Worm (Caenorhabditis elegans) whole organism, young adult: Measurements from ENCODE around the gene cyp-34A6.

Experiments used
- B0261.1 ChIP-seq: sonication (generic microtip); optimal IDR thresholded peaks from 2 replicates; lab custom pipeline; 2016; ENCODE audit warnings: mild to moderate bottlenecking, missing genetic modification characterization, moderate library complexity, missing compliant biosample characterization
- F23B12.7 ChIP-seq: sonication (generic microtip); optimal IDR thresholded peaks from 2 replicates; lab custom pipeline; 2017; ENCODE audit warnings: missing genetic modification characterization, mild to moderate bottlenecking, missing compliant biosample characterization, antibody characterized with exemption, moderate library complexity; ENCODE audit not compliant: insufficient read depth
- F37B4.10 ChIP-seq: fragments of 200-800 bp; sonication (Bioruptor generic); IDR thresholded peaks from 2 replicates; pipeline ENCODE4 v1.3.6; 2022; ENCODE audit warnings: missing genetic modification characterization, missing compliant biosample characterization
- F55B11.4 ChIP-seq: sonication (generic microtip); optimal IDR thresholded peaks from 2 replicates; lab custom pipeline; 2016; ENCODE audit warnings: missing compliant biosample characterization, missing genetic modification characterization, borderline replicate concordance; ENCODE audit not compliant: insufficient read depth
- K11D2.4 ChIP-seq: fragments of 200-800 bp; sonication (Bioruptor generic); IDR thresholded peaks from 2 replicates; pipeline ENCODE4 v1.3.6; 2022; ENCODE audit warnings: missing genetic modification reagents, missing genetic modification characterization, missing compliant biosample characterization
- K12H6.12 ChIP-seq: fragments of 200-800 bp; sonication (Bioruptor generic); optimal IDR thresholded peaks from 2 replicates; lab custom pipeline; 2018; ENCODE audit warnings: mild to moderate bottlenecking, missing genetic modification characterization, missing compliant biosample characterization
- T07F8.4 ChIP-seq: sonication (generic microtip); optimal IDR thresholded peaks from 2 replicates; lab custom pipeline; 2016; ENCODE audit warnings: mild to moderate bottlenecking, missing genetic modification characterization, moderate library complexity, missing compliant biosample characterization
- attf-6 ChIP-seq: fragments of 200-800 bp; sonication (Bioruptor generic); IDR thresholded peaks from 2 replicates; pipeline ENCODE4 v1.3.6; 2022; ENCODE audit warnings: missing genetic modification reagents, missing genetic modification characterization, missing compliant biosample characterization
- bed-2 ChIP-seq: fragments of 200-800 bp; sonication (Bioruptor generic); IDR thresholded peaks from 2 replicates; pipeline ENCODE4 v1.3.6; 2022; ENCODE audit warnings: missing genetic modification reagents, missing genetic modification characterization, missing compliant biosample characterization
- ccch-3 ChIP-seq: fragments of 200-800 bp; sonication (Bioruptor generic); optimal IDR thresholded peaks from 2 replicates; lab custom pipeline; 2018; ENCODE audit warnings: mild to moderate bottlenecking, missing genetic modification characterization, missing compliant biosample characterization
- cebp-2 ChIP-seq: fragments of 200-800 bp; sonication (Bioruptor generic); IDR thresholded peaks from 2 replicates; pipeline ENCODE4 v1.3.6; 2022; ENCODE audit warnings: missing genetic modification characterization, missing compliant biosample characterization
- ceh-79 ChIP-seq: sonication (generic microtip); optimal IDR thresholded peaks from 2 replicates; lab custom pipeline; 2017; ENCODE audit warnings: mild to moderate bottlenecking, missing genetic modification characterization, missing compliant biosample characterization
- dpff-1 ChIP-seq: sonication (generic microtip); optimal IDR thresholded peaks from 2 replicates; lab custom pipeline; 2017; ENCODE audit warnings: mild to moderate bottlenecking, missing genetic modification characterization, missing compliant biosample characterization
- egl-44 ChIP-seq: fragments of 200-800 bp; sonication (Bioruptor generic); IDR thresholded peaks from 2 replicates; pipeline ENCODE4 v1.3.6; 2022; ENCODE audit warnings: missing genetic modification reagents, missing genetic modification characterization, missing compliant biosample characterization
- ets-4 ChIP-seq: fragments of 200-800 bp; sonication (Bioruptor generic); optimal IDR thresholded peaks from 2 replicates; lab custom pipeline; 2018; ENCODE audit warnings: mild to moderate bottlenecking, missing genetic modification characterization, missing compliant biosample characterization
- fkh-3 ChIP-seq: sonication (generic microtip); optimal IDR thresholded peaks from 2 replicates; lab custom pipeline; 2016; ENCODE audit warnings: mild to moderate bottlenecking, missing genetic modification characterization, missing compliant biosample characterization
- gei-17 ChIP-seq: fragments of 200-800 bp; sonication (Bioruptor generic); optimal IDR thresholded peaks from 2 replicates; lab custom pipeline; 2018; ENCODE audit warnings: mild to moderate bottlenecking, missing genetic modification characterization, missing compliant biosample characterization
- hrde-1 ChIP-seq: sonication (generic microtip); optimal IDR thresholded peaks from 2 replicates; lab custom pipeline; 2016; ENCODE audit warnings: missing genetic modification characterization, mild to moderate bottlenecking, missing compliant biosample characterization, moderate library complexity, missing genotype, missing genetic modification reagents, borderline replicate concordance
- lin-40 ChIP-seq: sonication (generic microtip); optimal IDR thresholded peaks from 2 replicates; lab custom pipeline; 2016; ENCODE audit warnings: missing genetic modification characterization, mild to moderate bottlenecking, missing compliant biosample characterization, missing genotype, missing genetic modification reagents
- madf-10 ChIP-seq: sonication (generic microtip); optimal IDR thresholded peaks from 2 replicates; lab custom pipeline; 2016; ENCODE audit warnings: mild to moderate bottlenecking, missing genetic modification characterization, missing compliant biosample characterization
- mcd-1 ChIP-seq: fragments of 200-800 bp; sonication (Bioruptor generic); IDR thresholded peaks from 2 replicates; pipeline ENCODE4 v1.3.6; 2022; ENCODE audit warnings: missing genetic modification reagents, missing genetic modification characterization, missing compliant biosample characterization
- mes-4 ChIP-seq: sonication (generic microtip); optimal IDR thresholded peaks from 2 replicates; lab custom pipeline; 2016; ENCODE audit warnings: missing genotype, missing genetic modification characterization, missing compliant biosample characterization
- nfyb-1 ChIP-seq: fragments of 200-800 bp; sonication (Bioruptor generic); IDR thresholded peaks from 2 replicates; pipeline ENCODE4 v1.3.6; 2022; ENCODE audit warnings: missing genetic modification reagents, missing genetic modification characterization, missing compliant biosample characterization
- nhr-120 ChIP-seq: fragments of 200-800 bp; sonication (Bioruptor generic); IDR thresholded peaks from 2 replicates; pipeline ENCODE4 v1.3.6; 2022; ENCODE audit warnings: missing genetic modification characterization, missing compliant biosample characterization
- nhr-179 ChIP-seq: sonication (generic microtip); optimal IDR thresholded peaks from 2 replicates; lab custom pipeline; 2016; ENCODE audit warnings: mild to moderate bottlenecking, missing genetic modification characterization, missing compliant biosample characterization
- pha-4 ChIP-seq: fragments of 150-350 bp; sonication (generic microtip); optimal IDR thresholded peaks from 2 replicates; lab custom pipeline; 2014; ENCODE audit warnings: missing biosample characterization, missing genetic modification reagents, missing genetic modification characterization
- rcor-1 ChIP-seq: fragments of 200-800 bp; sonication (Bioruptor generic); IDR thresholded peaks from 2 replicates; pipeline ENCODE4 v1.3.6; 2022; ENCODE audit warnings: missing genetic modification reagents, missing genetic modification characterization, missing compliant biosample characterization
- rpc-1 ChIP-seq, 2 experiments: fragments of 150-350 bp in 1 of 2; sonication (generic microtip) in 1 of 2; optimal IDR thresholded peaks; 2 replicates each; lab custom pipeline; 2014 to 2018; ENCODE audit warnings: missing biosample characterization in 1 of 2, missing genetic modification characterization in 1 of 2, missing genetic modification reagents in 1 of 2, missing genotype in 1 of 2
- sea-2 ChIP-seq: fragments of 200-800 bp; sonication (Bioruptor generic); IDR thresholded peaks from 2 replicates; pipeline ENCODE4 v1.3.6; 2022; ENCODE audit warnings: missing genetic modification characterization, missing compliant biosample characterization
- snpc-3.4 ChIP-seq: sonication (generic microtip); optimal IDR thresholded peaks from 2 replicates; lab custom pipeline; 2017; ENCODE audit warnings: missing genetic modification characterization, mild to moderate bottlenecking, missing compliant biosample characterization, antibody characterized with exemption, moderate library complexity, missing genotype, missing genetic modification reagents
- sptf-2 ChIP-seq: fragments of 200-800 bp; sonication (Bioruptor generic); optimal IDR thresholded peaks from 2 replicates; lab custom pipeline; 2018; ENCODE audit warnings: mild to moderate bottlenecking, missing genetic modification characterization, missing compliant biosample characterization
- tlf-1 ChIP-seq: fragments of 200-800 bp; sonication (Bioruptor generic); optimal IDR thresholded peaks from 2 replicates; lab custom pipeline; 2018; ENCODE audit warnings: mild to moderate bottlenecking, missing genetic modification characterization, missing compliant biosample characterization
- zim-3 ChIP-seq: sonication (generic microtip); optimal IDR thresholded peaks from 2 replicates; lab custom pipeline; 2017; ENCODE audit warnings: mild to moderate bottlenecking, missing genetic modification characterization, moderate library complexity, missing compliant biosample characterization
- ztf-28 ChIP-seq: fragments of 200-800 bp; sonication (Bioruptor generic); IDR thresholded peaks from 2 replicates; pipeline ENCODE4 v1.3.6; 2022; ENCODE audit warnings: missing genetic modification reagents, missing genetic modification characterization, missing compliant biosample characterization
- ztf-6 ChIP-seq: fragments of 200-800 bp; sonication (Bioruptor generic); IDR thresholded peaks from 2 replicates; pipeline ENCODE4 v1.3.6; 2022; ENCODE audit warnings: missing genetic modification reagents, missing genetic modification characterization, missing compliant biosample characterization

The cyp-34A6 gene

DNA sequence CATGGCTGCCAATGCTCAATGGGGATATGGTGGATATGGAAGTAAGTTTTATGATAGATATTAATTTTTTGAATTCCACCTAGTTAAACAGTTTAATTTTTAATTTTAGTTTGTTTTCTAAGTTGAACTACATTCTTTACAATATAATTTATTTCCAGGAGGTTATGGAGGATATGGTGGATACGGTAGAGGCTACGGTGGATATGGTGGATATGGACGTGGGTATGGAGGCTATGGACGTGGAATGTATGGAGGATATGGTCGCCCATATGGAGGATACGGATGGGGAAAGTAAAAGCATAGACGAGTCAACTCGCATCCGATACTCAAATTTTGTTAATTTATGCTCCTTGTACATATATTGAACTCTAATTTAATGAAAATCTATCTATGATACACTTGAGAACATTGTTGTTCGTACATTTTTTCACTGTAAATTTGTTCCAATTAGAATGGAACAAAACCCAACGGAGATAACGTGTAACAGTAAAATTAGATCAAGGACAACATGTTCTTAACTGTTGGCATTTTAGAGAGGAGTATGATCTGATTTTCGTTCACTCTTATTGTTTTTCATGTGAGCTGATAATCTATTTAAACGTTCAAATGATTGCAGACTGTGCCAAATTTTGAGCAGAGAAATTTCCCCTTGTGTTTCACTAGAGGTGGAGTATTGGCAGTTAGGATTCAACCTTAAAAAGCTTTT is 19.2 kb upstream of the cyp-34A6 start:
- TF ChIP-seq attf-6 (GFP tag; lab: Robert Waterston, UW) = no peak
- no peak for TF ChIP-seq K11D2.4 (GFP tag; lab: Robert Waterston, UW)
- no peak for TF ChIP-seq F23B12.7
- no peak for TF ChIP-seq F55B11.4 (tag; lab: Kevin White, UChicago)
- no peak for TF ChIP-seq fkh-3
- no peak for TF ChIP-seq nhr-179 (tag; lab: Kevin White, UChicago)
- no peak for TF ChIP-seq F37B4.10 (GFP tag; lab: Robert Waterston, UW)
- no peak for TF ChIP-seq dpff-1
- no peak for TF ChIP-seq pha-4 (tag; lab: Kevin White, UChicago)
- no peak for TF ChIP-seq B0261.1
- TF ChIP-seq bed-2 (GFP tag; lab: Robert Waterston, UW) = no peak
- no peak for TF ChIP-seq rcor-1

DNA sequence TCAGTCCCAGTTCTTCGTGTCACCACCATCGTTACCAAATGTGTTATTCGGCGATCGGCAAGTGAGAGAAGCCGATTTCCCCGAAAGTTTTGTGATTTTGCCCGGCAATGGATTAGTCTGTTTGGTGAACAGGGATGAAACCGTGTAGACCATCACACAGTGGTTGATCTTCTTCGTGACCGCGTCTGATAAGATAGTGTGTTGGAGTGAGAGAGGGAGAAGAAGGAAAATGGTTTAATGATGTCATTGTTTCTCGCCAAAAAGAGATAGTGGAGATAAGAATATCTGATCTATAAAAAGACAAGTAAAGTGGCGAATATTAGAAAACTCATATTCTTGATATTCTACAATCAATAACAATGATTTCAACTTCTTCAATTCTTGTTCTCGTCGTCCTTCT is 18.7 kb upstream of the cyp-34A6 start, which contains the start of gene nlp-31:
TSS of gene nlp-31 (plus strand) at position 237 of the 400 bp plus-strand sequence.
- TF ChIP-seq cebp-2 (no peak), rpc-1 (optimal IDR thresholded peaks at IDR 0.05; lab: Kevin White, UChicago) (no peak), rpc-1 (tag; optimal IDR thresholded peaks at IDR 0.05; lab: Kevin White, UChicago) (no peak), gei-17 (GFP tag; lab: Kevin White, UChicago) (no peak)

DNA sequence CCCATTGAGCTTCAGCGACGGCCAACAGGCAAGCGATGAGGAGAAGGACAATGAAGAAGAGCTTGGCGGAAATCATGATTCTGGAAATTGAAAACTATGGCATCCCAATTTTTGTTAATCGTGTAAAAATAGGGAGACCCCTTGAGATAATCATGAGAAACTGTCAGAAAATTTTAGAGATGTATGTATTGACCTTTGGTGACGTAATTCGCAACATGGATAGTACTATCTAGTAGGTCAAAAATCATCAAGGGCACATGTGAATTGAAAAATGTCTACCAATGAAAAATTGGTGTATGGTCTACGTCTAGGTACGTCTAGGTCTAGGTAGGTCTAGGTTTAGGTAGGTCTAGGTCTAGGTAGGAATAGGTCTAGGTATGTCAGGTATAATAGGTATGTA is 17.9 kb upstream of the cyp-34A6 start, which contains the start of gene nlp-34:
TSS of gene nlp-34 (minus strand) at position 82 of the 400 bp plus-strand sequence.
- TF ChIP-seq K11D2.4 (GFP tag; lab: Robert Waterston, UW) = no peak
- TF ChIP-seq hrde-1 = no peak
- TF ChIP-seq nhr-120 (GFP tag; lab: Robert Waterston, UW) = no peak
- no peak for TF ChIP-seq mcd-1 (GFP tag; lab: Robert Waterston, UW)
- TF ChIP-seq snpc-3.4 (tag; lab: Kevin White, UChicago) = no peak
- no peak for TF ChIP-seq ztf-28 (GFP tag; lab: Robert Waterston, UW)

DNA sequence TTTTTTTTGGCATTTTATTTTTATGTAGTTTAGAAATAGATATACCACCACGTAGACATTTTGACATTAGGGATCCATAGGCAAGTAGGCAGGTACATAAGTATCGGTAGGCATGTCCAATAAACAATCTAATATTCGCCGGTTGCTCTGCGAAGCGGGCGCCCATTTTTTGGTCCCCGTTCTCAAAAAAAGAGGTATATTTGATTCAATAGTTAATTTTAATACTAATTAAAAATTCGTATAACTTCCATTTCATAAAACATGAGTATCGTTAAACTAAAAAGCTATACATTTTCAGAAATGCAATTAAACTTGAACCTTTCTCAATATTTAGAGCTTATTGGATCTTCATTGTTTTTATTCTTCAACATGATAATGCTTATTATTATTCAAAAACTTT is 15.8 kb upstream of the cyp-34A6 start, which contains the start of gene str-83:
TSS of gene str-83 (plus strand) at position 301 of the 400 bp plus-strand sequence.
- TF ChIP-seq egl-44 (GFP tag; lab: Robert Waterston, UW) (no peak), K11D2.4 (GFP tag; lab: Robert Waterston, UW) (no peak), T07F8.4 (tag; lab: Kevin White, UChicago) (no peak), zim-3 (no peak), nfyb-1 (GFP tag; lab: Robert Waterston, UW) (no peak), sea-2 (no peak), pha-4 (tag; lab: Kevin White, UChicago) (no peak), ztf-6 (GFP tag; lab: Robert Waterston, UW) (no peak), tlf-1 (GFP tag; lab: Kevin White, UChicago) (no peak), mes-4 (tag; lab: Kevin White, UChicago) (no peak), K12H6.12 (no peak), B0261.1 (no peak), ets-4 (GFP tag; lab: Kevin White, UChicago) (no peak), ceh-79 (tag; lab: Kevin White, UChicago) (no peak), rpc-1 (optimal IDR thresholded peaks at IDR 0.05; lab: Kevin White, UChicago) (no peak), rpc-1 (tag; optimal IDR thresholded peaks at IDR 0.05; lab: Kevin White, UChicago) (no peak), sptf-2 (GFP tag; lab: Kevin White, UChicago) (no peak), madf-10 (no peak), lin-40 (tag; lab: Kevin White, UChicago) (no peak), ccch-3 (GFP tag; lab: Kevin White, UChicago) (no peak)
